Worm (Caenorhabditis elegans) whole organism, young adult: ENCODE measurements around the gene perm-1.

Experiments used
- B0035.1 ChIP-seq: sonication (generic microtip); optimal IDR thresholded peaks from 2 replicates; lab custom pipeline; 2016; ENCODE audit warnings: missing genetic modification characterization, mild to moderate bottlenecking, missing compliant biosample characterization, missing genotype, missing genetic modification reagents
- F22D6.2 ChIP-seq: sonication (generic microtip); optimal IDR thresholded peaks from 2 replicates; lab custom pipeline; 2016; ENCODE audit warnings: mild to moderate bottlenecking, missing genetic modification characterization, missing compliant biosample characterization
- F33H1.4 ChIP-seq: fragments of 200-800 bp; sonication (Bioruptor generic); IDR thresholded peaks from 2 replicates; pipeline ENCODE4 v1.3.6; 2022; ENCODE audit warnings: missing genetic modification reagents, missing genetic modification characterization, missing compliant biosample characterization
- F52B5.7 ChIP-seq: sonication (generic microtip); optimal IDR thresholded peaks from 2 replicates; lab custom pipeline; 2016; ENCODE audit warnings: mild to moderate bottlenecking, missing genetic modification characterization, missing compliant biosample characterization
- F57A8.1 ChIP-seq: fragments of 200-800 bp; sonication (Bioruptor generic); optimal IDR thresholded peaks from 2 replicates; lab custom pipeline; 2018; ENCODE audit warnings: mild to moderate bottlenecking, missing genetic modification characterization, moderate library complexity, missing compliant biosample characterization
- F57C9.4 ChIP-seq: sonication (generic microtip); optimal IDR thresholded peaks from 2 replicates; lab custom pipeline; 2017; ENCODE audit warnings: mild to moderate bottlenecking, missing genetic modification characterization, missing compliant biosample characterization
- K11D2.4 ChIP-seq: fragments of 200-800 bp; sonication (Bioruptor generic); IDR thresholded peaks from 2 replicates; pipeline ENCODE4 v1.3.6; 2022; ENCODE audit warnings: missing genetic modification reagents, missing genetic modification characterization, missing compliant biosample characterization
- T07F8.4 ChIP-seq: sonication (generic microtip); optimal IDR thresholded peaks from 2 replicates; lab custom pipeline; 2016; ENCODE audit warnings: mild to moderate bottlenecking, missing genetic modification characterization, moderate library complexity, missing compliant biosample characterization
- Y53G8AR.9 ChIP-seq: fragments of 200-800 bp; sonication (Bioruptor generic); conservative IDR thresholded peaks from 2 replicates; pipeline ENCODE4 v1.3.6; 2022; ENCODE audit warnings: missing genetic modification reagents, missing genetic modification characterization, missing compliant biosample characterization
- Y79H2A.3 ChIP-seq: fragments of 200-800 bp; sonication (Bioruptor generic); conservative IDR thresholded peaks from 2 replicates; pipeline ENCODE4 v1.3.6; 2022; ENCODE audit warnings: missing genetic modification reagents, missing genetic modification characterization, missing compliant biosample characterization
- Y95B8A.8 ChIP-seq: fragments of 200-800 bp; sonication (Bioruptor generic); IDR thresholded peaks from 2 replicates; pipeline ENCODE4 v1.3.6; 2022; ENCODE audit warnings: missing genetic modification reagents, missing genetic modification characterization, missing compliant biosample characterization
- ama-1 ChIP-seq, 3 experiments: fragments of 150-350 bp in 1 of 3; sonication (generic microtip) in 2 of 3; optimal IDR thresholded peaks; 2 replicates each; lab custom pipeline; 2014 to 2018; ENCODE audit warnings: missing biosample characterization in 2 of 3, missing genetic modification characterization in 2 of 3, missing genetic modification reagents in 2 of 3
- athp-1 ChIP-seq: sonication (generic microtip); optimal IDR thresholded peaks from 2 replicates; lab custom pipeline; 2017; ENCODE audit warnings: mild to moderate bottlenecking, missing genetic modification characterization, missing compliant biosample characterization
- attf-5 ChIP-seq: fragments of 200-800 bp; sonication (Bioruptor generic); optimal IDR thresholded peaks from 2 replicates; lab custom pipeline; 2018; ENCODE audit warnings: mild to moderate bottlenecking, missing genetic modification characterization, missing compliant biosample characterization
- bed-1 ChIP-seq: fragments of 200-800 bp; sonication (Bioruptor generic); IDR thresholded peaks from 2 replicates; pipeline ENCODE4 v1.3.6; 2022; ENCODE audit warnings: missing genetic modification reagents, missing genetic modification characterization, missing compliant biosample characterization
- bed-2 ChIP-seq: fragments of 200-800 bp; sonication (Bioruptor generic); IDR thresholded peaks from 2 replicates; pipeline ENCODE4 v1.3.6; 2022; ENCODE audit warnings: missing genetic modification reagents, missing genetic modification characterization, missing compliant biosample characterization
- ccch-3 ChIP-seq: fragments of 200-800 bp; sonication (Bioruptor generic); optimal IDR thresholded peaks from 2 replicates; lab custom pipeline; 2018; ENCODE audit warnings: mild to moderate bottlenecking, missing genetic modification characterization, missing compliant biosample characterization
- cebp-1 ChIP-seq, 2 experiments: fragments of 200-800 bp in 1 of 2; sonication (Bioruptor generic) in 1 of 2; sonication (generic microtip) in 1 of 2; IDR thresholded peaks in 1 of 2; optimal IDR thresholded peaks in 1 of 2; 2 replicates each; pipeline versions ENCODE4 v1.3.6 to Lab custom; 2017 to 2022; ENCODE audit warnings: missing compliant biosample characterization in 2 of 2, missing genetic modification characterization in 2 of 2, mild to moderate bottlenecking in 1 of 2, missing genetic modification reagents in 1 of 2, moderate library complexity in 1 of 2
- cebp-2 ChIP-seq: fragments of 200-800 bp; sonication (Bioruptor generic); IDR thresholded peaks from 2 replicates; pipeline ENCODE4 v1.3.6; 2022; ENCODE audit warnings: missing genetic modification characterization, missing compliant biosample characterization
- ceh-100 ChIP-seq: fragments of 200-800 bp; sonication (Bioruptor generic); IDR thresholded peaks from 2 replicates; pipeline ENCODE4 v1.3.6; 2022; ENCODE audit warnings: missing genetic modification reagents, missing genetic modification characterization, missing compliant biosample characterization
- ceh-27 ChIP-seq: fragments of 200-800 bp; sonication (Bioruptor generic); optimal IDR thresholded peaks from 2 replicates; lab custom pipeline; 2018; ENCODE audit warnings: mild to moderate bottlenecking, missing genetic modification characterization, moderate library complexity, missing compliant biosample characterization
- ceh-79 ChIP-seq: sonication (generic microtip); optimal IDR thresholded peaks from 2 replicates; lab custom pipeline; 2017; ENCODE audit warnings: mild to moderate bottlenecking, missing genetic modification characterization, missing compliant biosample characterization
- dpff-1 ChIP-seq: sonication (generic microtip); optimal IDR thresholded peaks from 2 replicates; lab custom pipeline; 2017; ENCODE audit warnings: mild to moderate bottlenecking, missing genetic modification characterization, missing compliant biosample characterization
- ets-4 ChIP-seq: fragments of 200-800 bp; sonication (Bioruptor generic); optimal IDR thresholded peaks from 2 replicates; lab custom pipeline; 2018; ENCODE audit warnings: mild to moderate bottlenecking, missing genetic modification characterization, missing compliant biosample characterization
- him-1 ChIP-seq: sonication (generic microtip); optimal IDR thresholded peaks from 2 replicates; lab custom pipeline; 2016; ENCODE audit warnings: missing genotype, missing genetic modification reagents, missing genetic modification characterization, missing compliant biosample characterization
- hmg-1.2 ChIP-seq: fragments of 200-800 bp; sonication (Bioruptor generic); IDR thresholded peaks from 2 replicates; pipeline ENCODE4 v1.3.6; 2022; ENCODE audit warnings: missing genetic modification reagents, missing genetic modification characterization, missing compliant biosample characterization
- hsf-1 ChIP-seq: fragments of 200-800 bp; sonication (Bioruptor generic); IDR thresholded peaks from 2 replicates; pipeline ENCODE4 v1.3.6; 2022; ENCODE audit warnings: missing genetic modification reagents, missing genetic modification characterization, missing compliant biosample characterization
- lin-26 ChIP-seq: fragments of 200-800 bp; sonication (Bioruptor generic); IDR thresholded peaks from 2 replicates; pipeline ENCODE4 v1.3.6; 2022; ENCODE audit warnings: missing genetic modification reagents, missing genetic modification characterization, missing compliant biosample characterization
- lin-54 ChIP-seq: fragments of 200-800 bp; sonication (Bioruptor generic); optimal IDR thresholded peaks from 2 replicates; lab custom pipeline; 2018; ENCODE audit warnings: mild to moderate bottlenecking, missing genetic modification characterization, missing compliant biosample characterization
- lsy-27 ChIP-seq: sonication (generic microtip); optimal IDR thresholded peaks from 2 replicates; lab custom pipeline; 2017; ENCODE audit warnings: missing genetic modification characterization, mild to moderate bottlenecking, missing compliant biosample characterization, antibody characterized with exemption, missing genotype, borderline replicate concordance; ENCODE audit not compliant: insufficient read depth
- madf-10 ChIP-seq: sonication (generic microtip); optimal IDR thresholded peaks from 2 replicates; lab custom pipeline; 2016; ENCODE audit warnings: mild to moderate bottlenecking, missing genetic modification characterization, missing compliant biosample characterization
- mcd-1 ChIP-seq: fragments of 200-800 bp; sonication (Bioruptor generic); IDR thresholded peaks from 2 replicates; pipeline ENCODE4 v1.3.6; 2022; ENCODE audit warnings: missing genetic modification reagents, missing genetic modification characterization, missing compliant biosample characterization
- mel-28 ChIP-seq: sonication (generic microtip); optimal IDR thresholded peaks from 2 replicates; lab custom pipeline; 2016; ENCODE audit warnings: borderline replicate concordance, mild to moderate bottlenecking, missing genetic modification characterization, missing compliant biosample characterization
- nfyb-1 ChIP-seq: fragments of 200-800 bp; sonication (Bioruptor generic); IDR thresholded peaks from 2 replicates; pipeline ENCODE4 v1.3.6; 2022; ENCODE audit warnings: missing genetic modification reagents, missing genetic modification characterization, missing compliant biosample characterization
- nhr-179 ChIP-seq: sonication (generic microtip); optimal IDR thresholded peaks from 2 replicates; lab custom pipeline; 2016; ENCODE audit warnings: mild to moderate bottlenecking, missing genetic modification characterization, missing compliant biosample characterization
- nhr-80 ChIP-seq: sonication (generic microtip); optimal IDR thresholded peaks from 2 replicates; lab custom pipeline; 2016; ENCODE audit warnings: missing genetic modification characterization, missing compliant biosample characterization
- pbrm-1 ChIP-seq: fragments of 200-800 bp; sonication (Bioruptor generic); IDR thresholded peaks from 2 replicates; pipeline ENCODE4 v1.3.6; 2022; ENCODE audit warnings: missing genetic modification reagents, missing genetic modification characterization, missing compliant biosample characterization
- repo-1 ChIP-seq: sonication (generic microtip); optimal IDR thresholded peaks from 2 replicates; lab custom pipeline; 2017; ENCODE audit warnings: mild to moderate bottlenecking, missing genetic modification characterization, missing compliant biosample characterization
- sdz-38 ChIP-seq: sonication (generic microtip); optimal IDR thresholded peaks from 2 replicates; lab custom pipeline; 2016; ENCODE audit warnings: missing genotype, missing genetic modification characterization, missing compliant biosample characterization
- snpc-1.3 ChIP-seq: sonication (generic microtip); optimal IDR thresholded peaks from 2 replicates; lab custom pipeline; 2017; ENCODE audit warnings: missing genetic modification characterization, mild to moderate bottlenecking, missing compliant biosample characterization, antibody characterized with exemption, moderate library complexity, missing genotype, missing genetic modification reagents; ENCODE audit not compliant: insufficient read depth
- snpc-3.4 ChIP-seq: sonication (generic microtip); optimal IDR thresholded peaks from 2 replicates; lab custom pipeline; 2017; ENCODE audit warnings: missing genetic modification characterization, mild to moderate bottlenecking, missing compliant biosample characterization, antibody characterized with exemption, moderate library complexity, missing genotype, missing genetic modification reagents
- somi-1 ChIP-seq: fragments of 200-800 bp; sonication (Bioruptor generic); optimal IDR thresholded peaks from 2 replicates; lab custom pipeline; 2018; ENCODE audit warnings: mild to moderate bottlenecking, missing genetic modification characterization, missing compliant biosample characterization
- tbp1 ChIP-seq: fragments of 200-800 bp; sonication (Bioruptor generic); optimal IDR thresholded peaks from 2 replicates; lab custom pipeline; 2018; ENCODE audit warnings: mild to moderate bottlenecking, missing genetic modification characterization, missing compliant biosample characterization
- unc-62 ChIP-seq: fragments of 150-350 bp; optimal IDR thresholded peaks from 2 replicates; lab custom pipeline; 2014; ENCODE audit warnings: missing biosample characterization, missing genetic modification reagents, missing genetic modification characterization
- xnd-1 ChIP-seq: sonication (generic microtip); optimal IDR thresholded peaks from 2 replicates; lab custom pipeline; 2016; ENCODE audit warnings: missing genotype, missing genetic modification reagents, missing genetic modification characterization, missing compliant biosample characterization
- zfh-2 ChIP-seq: fragments of 200-800 bp; sonication (Bioruptor generic); conservative IDR thresholded peaks from 2 replicates; pipeline ENCODE4 v1.3.6; 2022; ENCODE audit warnings: missing genetic modification reagents, missing genetic modification characterization, missing compliant biosample characterization
- ztf-22 ChIP-seq: fragments of 200-800 bp; sonication (Bioruptor generic); optimal IDR thresholded peaks from 2 replicates; lab custom pipeline; 2018; ENCODE audit warnings: mild to moderate bottlenecking, missing genetic modification characterization, moderate library complexity, missing compliant biosample characterization

The perm-1 gene

DNA sequence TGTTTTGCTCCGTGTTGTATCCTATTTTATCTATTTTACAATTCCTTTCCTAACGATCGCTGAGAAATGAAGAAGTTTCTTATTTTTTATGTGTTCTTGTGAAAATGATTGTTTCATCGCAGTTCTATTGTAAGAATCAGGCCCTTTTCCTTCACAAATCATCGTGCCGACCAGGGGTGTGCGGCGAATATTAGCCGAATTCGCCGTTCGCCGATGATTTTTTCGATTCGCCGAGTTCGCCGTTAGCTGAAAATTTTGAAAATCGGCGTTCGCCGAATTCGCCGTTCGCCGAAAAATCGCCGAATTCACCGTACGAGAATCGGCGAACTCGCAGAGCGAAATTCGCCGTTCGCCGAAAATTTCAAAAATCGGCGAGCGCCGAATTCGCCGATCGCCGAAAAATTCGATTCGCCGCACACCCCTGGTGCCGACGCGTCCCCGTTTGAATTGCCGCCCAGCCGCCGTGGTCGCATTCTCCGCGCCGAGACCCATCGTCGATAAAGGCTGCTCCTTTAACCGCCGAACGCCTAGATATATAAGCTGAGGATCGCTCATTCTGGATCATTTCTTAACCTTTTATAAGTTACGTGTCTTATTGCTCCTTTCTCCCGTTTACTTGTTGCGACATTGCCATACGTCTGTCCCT, 17.0 kb upstream of the perm-1 start (continued):
- TF ChIP-seq unc-62 (GFP tag; lab: Kevin White, UChicago) (no peak), hsf-1 (GFP tag; lab: Robert Waterston, UW) (peak; percentile 59), bed-2 (no peak), ceh-100 (GFP tag; lab: Robert Waterston, UW) (0 out of 2 replicates have a peak, but pooled peaks have one; percentile 10), xnd-1 (tag; lab: Kevin White, UChicago) (no peak), zfh-2 (GFP tag; lab: Robert Waterston, UW) (peak; percentile 90), madf-10 (tag; lab: Kevin White, UChicago) (no peak), bed-1 (no peak), somi-1 (GFP tag; lab: Kevin White, UChicago) (no peak), T07F8.4 (tag; lab: Kevin White, UChicago) (no peak), cebp-2 (no peak), nfyb-1 (GFP tag; lab: Robert Waterston, UW) (no peak), repo-1 (no peak), sdz-38 (no peak), athp-1 (tag; lab: Kevin White, UChicago) (peak; percentile 25), ets-4 (GFP tag; lab: Kevin White, UChicago) (no peak), mcd-1 (GFP tag; lab: Robert Waterston, UW) (peak; percentile 39), F52B5.7 (no peak), Y95B8A.8 (GFP tag; lab: Robert Waterston, UW) (no peak), ama-1 (optimal IDR thresholded peaks at IDR 0.05; lab: Kevin White, UChicago) (no peak), ama-1 (GFP tag; optimal IDR thresholded peaks at IDR 0.05; lab: Kevin White, UChicago) (no peak), tbp1 (no peak), lin-26 (no peak), snpc-1.3 (tag; lab: Kevin White, UChicago) (no peak), nhr-179 (tag; lab: Kevin White, UChicago) (no peak), hmg-1.2 (GFP tag; lab: Robert Waterston, UW) (0 out of 2 replicates have a peak, but pooled peaks have one; percentile 17), B0035.1 (no peak), F33H1.4 (GFP tag; lab: Robert Waterston, UW) (peak; percentile 71), lin-54 (GFP tag; lab: Kevin White, UChicago) (peak; percentile 75), dpff-1 (tag; lab: Kevin White, UChicago) (no peak), F57A8.1 (no peak), F22D6.2 (tag; lab: Kevin White, UChicago) (no peak), nhr-80 (tag; lab: Kevin White, UChicago) (no peak), snpc-3.4 (no peak), mel-28 (tag; lab: Kevin White, UChicago) (no peak), ceh-79 (no peak), K11D2.4 (GFP tag; lab: Robert Waterston, UW) (no peak), Y79H2A.3 (GFP tag; lab: Robert Waterston, UW) (0 out of 2 replicates have a peak, but pooled peaks have one; percentile 25), him-1 (tag; lab: Kevin White, UChicago) (peak; percentile 41), pbrm-1 (GFP tag; lab: Robert Waterston, UW) (no peak), ccch-3 (GFP tag; lab: Kevin White, UChicago) (no peak), ceh-27 (no peak), ztf-22 (GFP tag; lab: Kevin White, UChicago) (no peak), attf-5 (GFP tag; lab: Kevin White, UChicago) (no peak), cebp-1 (GFP tag; IDR thresholded peaks at IDR 0.05; lab: Robert Waterston, UW) (no peak), cebp-1 (tag; optimal IDR thresholded peaks at IDR 0.05; lab: Kevin White, UChicago) (peak; percentile 8), lsy-27 (tag; lab: Kevin White, UChicago) (no peak), F57C9.4 (tag; lab: Kevin White, UChicago) (no peak), Y53G8AR.9 (GFP tag; lab: Robert Waterston, UW) (0 out of 2 replicates have a peak, but pooled peaks have one; percentile 58)
